Worm (Caenorhabditis elegans): ENCODE data around the gene Y39B6A.7.
"Not testable (repeated sequence)": the region's sequence is repeated elsewhere in the genome, so short reads cannot be mapped to it uniquely, and the experiment has no call there.

DNA sequence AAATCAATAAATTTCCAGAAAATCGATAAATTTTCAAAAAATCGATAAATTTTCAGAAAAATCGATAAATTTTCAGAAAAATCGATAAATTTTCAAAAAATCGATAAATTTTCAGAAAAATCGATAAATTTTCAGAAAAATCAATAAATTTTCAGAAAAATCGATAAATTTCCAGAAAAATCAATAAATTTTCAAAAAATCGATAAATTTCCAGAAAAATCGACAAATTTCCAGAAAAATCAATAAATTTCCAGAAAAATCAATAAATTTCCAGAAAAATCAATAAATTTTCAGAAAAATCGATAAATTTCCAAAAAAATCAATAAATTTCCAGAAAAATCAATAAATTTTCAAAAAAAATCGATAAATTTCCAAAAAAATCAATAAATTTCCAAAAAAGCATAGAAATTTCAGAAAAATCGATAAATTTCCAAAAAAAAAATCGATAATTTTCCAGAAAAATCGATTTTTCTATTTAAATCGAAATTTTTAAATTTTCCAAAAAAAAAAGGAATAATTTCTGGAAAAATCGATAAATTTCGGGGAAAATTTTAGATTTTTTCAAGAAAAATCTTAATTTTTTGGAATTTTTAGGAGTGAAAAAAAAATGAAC lies 47.3 kb downstream of the Y39B6A.7 start, which contains the start of gene zhp-4:
- TF ChIP-seq cog-1 (tag; optimal IDR thresholded peaks at IDR 0.05); flt-1 (GFP tag; IDR thresholded peaks at IDR 0.05); tab-1 (GFP tag; IDR thresholded peaks at IDR 0.05); ztf-29 (GFP tag; IDR thresholded peaks at IDR 0.05); ztf-23 (GFP tag; IDR thresholded peaks at IDR 0.05); klf-2 (GFP tag; conservative IDR thresholded peaks at IDR 0.05); ref-1 (GFP tag; conservative IDR thresholded peaks at IDR 0.05); med-1 (GFP tag; optimal IDR thresholded peaks at IDR 0.05; ENCODE audit: insufficient read depth): not testable (repeated sequence)
